Fruit fly (Drosophila melanogaster): ENCODE data around the gene Fer2LCH.

Fer2LCH gene

DNA sequence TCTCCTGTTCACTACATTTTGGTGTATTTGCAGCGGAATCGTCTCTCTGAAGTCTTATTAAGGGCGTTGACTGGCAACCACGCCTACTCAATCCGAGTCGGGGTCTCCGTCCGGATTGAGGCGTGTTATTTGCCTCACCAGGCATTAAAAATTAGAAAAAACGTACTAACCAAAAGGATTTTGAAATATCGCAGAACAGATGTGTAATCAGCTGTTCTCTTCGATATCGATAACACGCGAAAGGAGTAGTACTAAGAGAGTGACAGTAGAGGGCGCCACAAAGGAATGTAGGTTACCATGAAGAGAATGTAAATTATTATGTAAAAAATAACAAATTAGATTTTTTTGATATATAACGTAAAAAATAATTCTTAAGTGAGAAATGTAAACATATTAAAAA lies 37.4 kb downstream of the Fer2LCH start, which contains the start of gene CG15536:
Gene CG15536 (minus strand): TSS at position 170 of the 400 bp plus-strand sequence.
- TF ChIP-seq esn (GFP tag; optimal IDR thresholded peaks at IDR 0.05) (peak; percentile 15), CG31627 (GFP tag; optimal IDR thresholded peaks at IDR 0.05) (no peak), Eip78C (GFP tag) (peak; percentile 14)

DNA sequence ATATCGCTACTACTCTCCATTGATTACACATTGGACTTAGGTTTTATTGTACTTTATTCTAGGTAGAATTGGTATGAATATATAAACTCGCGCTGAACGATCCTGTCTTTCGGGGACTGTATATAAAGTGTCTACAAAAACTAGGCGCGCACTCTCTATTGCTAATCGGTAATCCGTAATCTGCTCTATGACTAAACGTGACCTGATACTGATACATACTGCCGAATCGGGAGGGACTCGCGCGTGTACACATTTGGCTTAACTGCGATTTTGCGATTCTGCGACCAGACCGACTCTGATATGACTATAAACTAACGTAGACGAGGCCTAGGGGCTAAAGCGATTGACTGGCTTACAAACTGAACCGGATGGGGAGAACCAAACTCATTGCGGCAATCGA lies 38.0 kb downstream of the Fer2LCH start:
- TF ChIP-seq spab (GFP tag; optimal IDR thresholded peaks at IDR 0.05), result no peak
- TF ChIP-seq Lpt (GFP tag; optimal IDR thresholded peaks at IDR 0.05), result no peak
- TF ChIP-seq topi (GFP tag; optimal IDR thresholded peaks at IDR 0.05), result no peak
- no peak for TF ChIP-seq Hr38 (GFP tag; optimal IDR thresholded peaks at IDR 0.05)
- TF ChIP-seq CG10669 (GFP tag; optimal IDR thresholded peaks at IDR 0.05), result no peak
- no peak for TF ChIP-seq CG11294 (GFP tag; IDR thresholded peaks at IDR 0.05)
- no peak for TF ChIP-seq CG34406 (GFP tag; optimal IDR thresholded peaks at IDR 0.05)
- TF ChIP-seq fd85E (GFP tag; optimal IDR thresholded peaks at IDR 0.05), result no peak
- TF ChIP-seq CG8319 (GFP tag; optimal IDR thresholded peaks at IDR 0.05), result no peak
- no peak for TF ChIP-seq dsx (GFP tag; optimal IDR thresholded peaks at IDR 0.05; ENCODE audit: poor library complexity, severe bottlenecking)
- TF ChIP-seq CG9139 (GFP tag; optimal IDR thresholded peaks at IDR 0.05), result no peak
- TF ChIP-seq CG6854 (GFP tag; optimal IDR thresholded peaks at IDR 0.05), result no peak
- no peak for TF ChIP-seq dac (GFP tag; optimal IDR thresholded peaks at IDR 0.05)
- TF ChIP-seq CG3032 (tag; optimal IDR thresholded peaks at IDR 0.05), result no peak
- no peak for TF ChIP-seq svp (GFP tag)
- no peak for TF ChIP-seq CG6163 (GFP tag; IDR thresholded peaks at IDR 0.05)
- TF ChIP-seq OdsH (GFP tag; optimal IDR thresholded peaks at IDR 0.05), result no peak
- no peak for TF ChIP-seq Ets96B (tag; optimal IDR thresholded peaks at IDR 0.05)

DNA sequence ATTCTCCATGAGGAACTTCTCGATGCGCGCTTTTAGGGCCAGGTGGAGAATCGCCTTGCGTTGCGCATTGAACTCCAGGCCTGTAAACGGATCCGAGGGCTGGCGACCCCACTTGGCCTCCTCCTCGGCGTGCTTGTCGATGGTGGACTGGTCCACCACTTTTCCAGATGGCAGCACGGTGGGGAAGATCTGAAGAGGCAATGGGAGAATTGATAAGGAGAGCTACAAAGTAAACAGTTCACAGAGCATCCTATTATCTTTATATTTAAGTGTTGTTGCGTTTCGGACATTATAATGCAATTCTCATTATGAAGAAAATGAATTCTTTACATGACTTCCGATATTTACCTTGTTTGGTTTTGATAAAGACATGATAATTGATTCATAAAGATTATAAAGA lies 39.0 kb downstream of the Fer2LCH start:
- TF ChIP-seq svp (GFP tag), result peak; percentile 99
- TF ChIP-seq dsx (GFP tag; optimal IDR thresholded peaks at IDR 0.05; ENCODE audit: poor library complexity, severe bottlenecking), result peak; percentile 96
- peak; percentile 0 for TF ChIP-seq Eip78C (GFP tag)
- TF ChIP-seq CG8632 (GFP tag; optimal IDR thresholded peaks at IDR 0.05), result no peak

DNA sequence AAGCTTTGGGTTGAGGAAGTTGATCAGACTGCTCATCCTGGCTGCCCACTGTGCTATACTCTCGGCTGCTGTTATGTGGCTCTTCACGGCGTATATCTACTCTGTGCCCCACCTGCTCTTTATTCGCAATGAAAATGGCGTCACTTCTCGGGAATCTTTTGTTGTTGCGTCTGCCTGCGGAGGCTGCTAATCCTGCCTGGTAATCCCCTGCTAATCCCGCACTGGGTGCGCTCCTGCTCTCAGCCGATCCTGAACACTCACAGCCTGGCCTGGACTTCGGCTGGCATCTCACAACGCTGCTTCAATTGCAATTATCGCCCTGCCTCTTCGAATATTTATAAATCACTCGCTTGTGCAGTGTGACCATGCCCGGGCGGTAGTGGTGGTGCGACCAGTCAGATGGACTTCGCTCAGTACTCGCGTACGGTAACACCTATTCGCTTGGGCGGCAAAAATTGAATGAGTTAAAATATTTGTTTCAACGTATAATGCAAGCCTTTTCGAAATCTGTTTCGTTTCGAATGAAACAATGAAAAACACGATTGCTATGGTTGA lies 40.3 kb downstream of the Fer2LCH start, which contains the start of gene CG2218:
Gene CG2218 (minus strand): TSS at position 472 of the 555 bp plus-strand sequence.
- TF ChIP-seq CG9139 (GFP tag; optimal IDR thresholded peaks at IDR 0.05) (peak; percentile 39), CG6808 (GFP tag; optimal IDR thresholded peaks at IDR 0.05) (peak; percentile 65), fd85E (GFP tag; optimal IDR thresholded peaks at IDR 0.05) (no peak), ss (GFP tag; optimal IDR thresholded peaks at IDR 0.05) (peak in 1 of 2 experiments; percentile 81), Sox14 (GFP tag; optimal IDR thresholded peaks at IDR 0.05) (peak; percentile 74)

DNA sequence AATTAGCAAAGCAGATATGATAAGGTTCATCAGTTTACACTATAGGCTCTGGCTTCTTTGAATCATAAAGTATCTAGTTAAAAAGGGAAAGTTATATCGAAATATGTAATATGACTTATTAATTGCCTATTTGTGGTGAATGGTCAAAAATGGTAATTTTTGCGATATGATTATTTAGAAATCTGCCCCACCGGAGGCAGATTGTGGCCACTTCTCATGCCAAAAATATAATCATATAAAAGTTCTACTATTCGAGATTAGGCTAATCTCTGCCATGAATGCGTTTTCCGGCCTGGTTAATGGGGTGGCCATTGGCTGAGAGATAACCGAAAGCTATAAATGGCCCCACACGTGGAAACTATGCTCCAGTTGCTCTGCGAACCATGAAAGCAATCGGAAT lies 40.9 kb downstream of the Fer2LCH start, which contains the start of gene CG15533:
Gene CG15533 (plus strand): TSS at position 362 of the 400 bp plus-strand sequence.
- TF ChIP-seq CG7368 (GFP tag; optimal IDR thresholded peaks at IDR 0.05) (no peak), Eip75B (GFP tag; optimal IDR thresholded peaks at IDR 0.05) (no peak), Hr4 (GFP tag; optimal IDR thresholded peaks at IDR 0.05) (no peak), salr (GFP tag; optimal IDR thresholded peaks at IDR 0.05) (no peak), CG3032 (tag; optimal IDR thresholded peaks at IDR 0.05) (no peak), CG31627 (GFP tag; optimal IDR thresholded peaks at IDR 0.05) (no peak), Ets96B (tag; optimal IDR thresholded peaks at IDR 0.05) (no peak), fkh (GFP tag; optimal IDR thresholded peaks at IDR 0.05) (no peak), CG3919 (GFP tag; optimal IDR thresholded peaks at IDR 0.05) (no peak), CG1621 (tag; optimal IDR thresholded peaks at IDR 0.05) (no peak), Smox (GFP tag; optimal IDR thresholded peaks at IDR 0.05) (no peak), dac (GFP tag; optimal IDR thresholded peaks at IDR 0.05) (no peak)

Data from whole organism, prepupa.